Worm (Caenorhabditis elegans) whole organism, midembryonic: ENCODE measurements around the gene clec-121.
A peak's percentile ranks its signal among the peaks of the same experiment; 100 is the strongest.

Experiments used
- T22C8.4 ChIP-seq: fragments of 200-800 bp; sonication (Bioruptor generic); IDR thresholded peaks from 2 replicates; pipeline ENCODE4 v1.3.6; 2022; ENCODE audit warnings: missing genetic modification characterization, missing compliant biosample characterization
- cog-1 ChIP-seq: sonication (generic microtip); optimal IDR thresholded peaks from 2 replicates; lab custom pipeline; 2016; ENCODE audit warnings: missing genetic modification characterization, missing compliant biosample characterization
- flt-1 ChIP-seq: fragments of 200-800 bp; sonication (Bioruptor generic); IDR thresholded peaks from 2 replicates; pipeline ENCODE4 v1.3.6; 2022; ENCODE audit warnings: missing genetic modification characterization, missing compliant biosample characterization
- klf-2 ChIP-seq: fragments of 200-800 bp; sonication (Bioruptor generic); conservative IDR thresholded peaks from 2 replicates; pipeline ENCODE4 v1.3.6; 2022; ENCODE audit warnings: missing genetic modification reagents, missing genetic modification characterization, missing compliant biosample characterization
- med-1 ChIP-seq: sonication (generic microtip); optimal IDR thresholded peaks from 2 replicates; lab custom pipeline; 2017; ENCODE audit warnings: missing genetic modification characterization, mild to moderate bottlenecking, missing compliant biosample characterization, antibody characterized with exemption, missing genetic modification reagents; ENCODE audit not compliant: insufficient read depth
- ref-1 ChIP-seq: fragments of 200-800 bp; sonication (Bioruptor generic); conservative IDR thresholded peaks from 2 replicates; pipeline ENCODE4 v1.3.6; 2022; ENCODE audit warnings: missing genetic modification reagents, missing genetic modification characterization, missing compliant biosample characterization
- tab-1 ChIP-seq: fragments of 200-800 bp; sonication (Bioruptor generic); IDR thresholded peaks from 2 replicates; pipeline ENCODE4 v1.3.6; 2022; ENCODE audit warnings: missing genetic modification characterization, missing compliant biosample characterization
- ztf-23 ChIP-seq: fragments of 200-800 bp; sonication (Bioruptor generic); IDR thresholded peaks from 2 replicates; pipeline ENCODE4 v1.3.6; 2022; ENCODE audit warnings: missing genetic modification reagents, missing genetic modification characterization, missing compliant biosample characterization
- ztf-29 ChIP-seq: fragments of 200-800 bp; sonication (Bioruptor generic); IDR thresholded peaks from 2 replicates; pipeline ENCODE4 v1.3.6; 2022; ENCODE audit warnings: missing genetic modification reagents, missing genetic modification characterization, missing compliant biosample characterization

DNA sequence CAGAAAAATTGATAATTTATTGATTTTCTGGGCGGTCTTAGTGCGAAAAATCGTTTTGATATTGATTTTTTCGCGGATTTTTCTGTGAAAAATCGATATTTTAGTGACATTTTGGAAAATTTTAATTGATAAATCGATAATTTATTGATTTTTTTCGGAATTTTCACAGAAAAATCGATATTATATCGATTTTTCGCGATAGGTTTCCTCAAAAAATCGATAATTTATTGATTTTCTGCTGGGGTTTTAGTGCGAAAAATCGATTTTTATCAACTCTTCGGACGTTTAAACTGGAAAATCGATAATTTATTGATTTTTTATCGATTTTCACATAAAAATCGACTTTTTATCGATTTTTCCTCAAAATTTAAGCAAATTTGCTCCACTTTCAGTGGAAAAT lies 34.7 kb upstream of the clec-121 start:
- TF ChIP-seq klf-2 (GFP tag; lab: Robert Waterston, UW) (no peak), ztf-29 (GFP tag; lab: Robert Waterston, UW) (no peak), med-1 (GFP tag; lab: Kevin White, UChicago) (no peak), flt-1 (GFP tag; lab: Robert Waterston, UW) (no peak), cog-1 (no peak), T22C8.4 (GFP tag; lab: Robert Waterston, UW) (peak; percentile 67; the same call in 1 of the 2 replicates), ref-1 (GFP tag; lab: Robert Waterston, UW) (no peak), ztf-23 (GFP tag; lab: Robert Waterston, UW) (no peak), tab-1 (no peak)
